Fruit fly (Drosophila melanogaster) whole organism, embryonic: ENCODE data around the gene Cyt-c-p.
A peak's percentile ranks its signal among the peaks of the same experiment; 100 is the strongest.

ENCODE experiments used
- CG10543 ChIP-seq: fragments of 200-800 bp; sonication (Bioruptor generic); optimal IDR thresholded peaks from 3 replicates; lab custom pipeline; 2017; ENCODE audit warnings: missing biosample characterization, mild to moderate bottlenecking, missing genetic modification characterization, moderate library complexity
- CG11093 ChIP-seq: fragments of 200-800 bp; sonication (Bioruptor generic); IDR thresholded peaks from 3 replicates; pipeline ENCODE4 v1.3.6; 2022; ENCODE audit warnings: missing biosample characterization, missing genetic modification characterization
- CG12391 ChIP-seq: fragments of 200-800 bp; sonication (Bioruptor generic); optimal IDR thresholded peaks from 3 replicates; lab custom pipeline; 2018; ENCODE audit warnings: missing biosample characterization, mild to moderate bottlenecking, missing genetic modification characterization, moderate library complexity
- CG12659 ChIP-seq: fragments of 200-800 bp; sonication (Bioruptor generic); optimal IDR thresholded peaks from 3 replicates; lab custom pipeline; 2017; ENCODE audit warnings: mild to moderate bottlenecking, missing biosample characterization, missing genetic modification reagents, missing genetic modification characterization
- CG14860 ChIP-seq: fragments of 200-800 bp; sonication (Bioruptor generic); IDR thresholded peaks from 3 replicates; pipeline ENCODE4 v1.3.6; 2022; ENCODE audit warnings: missing biosample characterization, missing genetic modification characterization; ENCODE audit not compliant: partially characterized antibody
- CG15479 ChIP-seq: fragments of 200-800 bp; sonication (Bioruptor generic); optimal IDR thresholded peaks from 3 replicates; lab custom pipeline; 2019; ENCODE audit warnings: missing biosample characterization, mild to moderate bottlenecking, missing genetic modification characterization, moderate library complexity
- CG1603 ChIP-seq: fragments of 200-800 bp; sonication (Bioruptor generic); optimal IDR thresholded peaks from 2 replicates; lab custom pipeline; 2019; ENCODE audit warnings: missing biosample characterization, mild to moderate bottlenecking, missing genetic modification characterization, moderate library complexity
- CG2712 ChIP-seq: fragments of 200-800 bp; optimal IDR thresholded peaks from 3 replicates; lab custom pipeline; 2019; ENCODE audit warnings: missing biosample characterization, mild to moderate bottlenecking, missing genetic modification characterization, moderate library complexity
- CG30020 ChIP-seq: fragments of 200-800 bp; optimal IDR thresholded peaks from 2 replicates; lab custom pipeline; 2019; ENCODE audit warnings: missing biosample characterization, mild to moderate bottlenecking, missing genetic modification characterization, moderate library complexity
- CG31388 ChIP-seq: fragments of 200-800 bp; sonication (Bioruptor generic); optimal IDR thresholded peaks from 2 replicates; lab custom pipeline; 2016; ENCODE audit warnings: missing biosample characterization, missing genetic modification characterization
- CG31441 ChIP-seq: fragments of 200-800 bp; sonication (Bioruptor generic); IDR thresholded peaks from 2 replicates; pipeline ENCODE4 v1.3.6; 2022; ENCODE audit warnings: missing biosample characterization, missing genetic modification characterization
- CG3995 ChIP-seq: fragments of 200-800 bp; sonication (Bioruptor generic); optimal IDR thresholded peaks from 3 replicates; lab custom pipeline; 2016; ENCODE audit warnings: missing biosample characterization, missing genetic modification characterization
- CG6272 ChIP-seq: fragments of 200-800 bp; sonication (Bioruptor generic); IDR thresholded peaks from 2 replicates; pipeline ENCODE4 v1.3.6; 2022; ENCODE audit warnings: missing biosample characterization, missing genetic modification characterization
- CG7745 ChIP-seq: fragments of 200-800 bp; sonication (Bioruptor generic); optimal IDR thresholded peaks from 2 replicates; lab custom pipeline; 2018; ENCODE audit warnings: missing biosample characterization, mild to moderate bottlenecking, missing genetic modification characterization, moderate library complexity
- CG7839 ChIP-seq: fragments of 200-800 bp; sonication (Bioruptor generic); optimal IDR thresholded peaks from 3 replicates; lab custom pipeline; 2018; ENCODE audit warnings: missing biosample characterization, mild to moderate bottlenecking, missing genetic modification characterization, moderate library complexity
- CG9932 ChIP-seq: fragments of 200-800 bp; sonication (Bioruptor generic); IDR thresholded peaks from 2 replicates; pipeline ENCODE4 v1.3.6; 2022; ENCODE audit warnings: missing biosample characterization, missing genetic modification characterization
- CkIIα-i1 ChIP-seq: fragments of 200-800 bp; sonication (Bioruptor generic); IDR thresholded peaks from 2 replicates; pipeline ENCODE4 v1.3.6; 2022; ENCODE audit warnings: missing biosample characterization, missing genetic modification characterization
- E2f1 ChIP-seq: fragments of 200-800 bp; sonication (Bioruptor generic); IDR thresholded peaks from 2 replicates; pipeline ENCODE4 v1.3.6; 2022; ENCODE audit warnings: missing biosample characterization, missing genetic modification characterization
- Hmr ChIP-seq: fragments of 200-800 bp; sonication (Bioruptor generic); optimal IDR thresholded peaks from 3 replicates; lab custom pipeline; 2017; ENCODE audit warnings: mild to moderate bottlenecking, missing biosample characterization, missing genetic modification reagents, missing genetic modification characterization
- Jarid2 ChIP-seq: fragments of 200-800 bp; sonication (Bioruptor generic); optimal IDR thresholded peaks from 3 replicates; lab custom pipeline; 2017; ENCODE audit warnings: mild to moderate bottlenecking, missing biosample characterization, missing genetic modification reagents, missing genetic modification characterization
- Lhr ChIP-seq: fragments of 200-800 bp; sonication (Bioruptor generic); optimal IDR thresholded peaks from 3 replicates; lab custom pipeline; 2017; ENCODE audit warnings: mild to moderate bottlenecking, missing biosample characterization, missing genetic modification reagents, missing genetic modification characterization
- Med ChIP-seq: fragments of 200-800 bp; sonication (Bioruptor generic); peaks from one replicate; lab custom pipeline; 2016; ENCODE audit warnings: missing biosample characterization, missing genetic modification characterization, mild to moderate bottlenecking, inconsistent platforms, moderate library complexity
- Myb ChIP-seq: fragments of 200-800 bp; sonication (Bioruptor generic); optimal IDR thresholded peaks from 2 replicates; lab custom pipeline; 2016; ENCODE audit warnings: missing biosample characterization, missing genetic modification characterization
- Scr ChIP-seq: fragments of 200-800 bp; sonication (Bioruptor generic); IDR thresholded peaks from 2 replicates; pipeline ENCODE4 v1.3.6; 2022; ENCODE audit warnings: missing biosample characterization, missing genetic modification characterization; ENCODE audit not compliant: partially characterized antibody
- ato ChIP-seq: fragments of 200-800 bp; sonication (Bioruptor generic); IDR thresholded peaks from 2 replicates; pipeline ENCODE4 v1.3.6; 2022; ENCODE audit warnings: missing biosample characterization, missing genetic modification characterization; ENCODE audit not compliant: partially characterized antibody
- bigmax ChIP-seq: fragments of 200-800 bp; sonication (Bioruptor generic); optimal IDR thresholded peaks from 2 replicates; lab custom pipeline; 2018; ENCODE audit warnings: missing biosample characterization, mild to moderate bottlenecking, missing genetic modification characterization
- ci ChIP-seq: fragments of 200-800 bp; sonication (Bioruptor generic); IDR thresholded peaks from 3 replicates; pipeline ENCODE4 v1.3.6; 2022; ENCODE audit warnings: missing biosample characterization, missing genetic modification characterization
- dm ChIP-seq: fragments of 200-800 bp; sonication (Bioruptor generic); optimal IDR thresholded peaks from 3 replicates; lab custom pipeline; 2016; ENCODE audit warnings: missing biosample characterization, missing genetic modification characterization
- fd102C ChIP-seq: fragments of 200-800 bp; sonication (Bioruptor generic); optimal IDR thresholded peaks from 2 replicates; lab custom pipeline; 2018; ENCODE audit warnings: missing biosample characterization, mild to moderate bottlenecking, missing genetic modification characterization, moderate library complexity
- gfzf ChIP-seq: fragments of 200-800 bp; sonication (Bioruptor generic); optimal IDR thresholded peaks from 2 replicates; lab custom pipeline; 2016; ENCODE audit warnings: missing biosample characterization, mild to moderate bottlenecking, missing genetic modification characterization, moderate library complexity
- hbn ChIP-seq: fragments of 200-800 bp; sonication (Bioruptor generic); IDR thresholded peaks from 2 replicates; pipeline ENCODE4 v1.3.6; 2022; ENCODE audit warnings: missing biosample characterization, missing genetic modification characterization; ENCODE audit not compliant: partially characterized antibody
- knrl ChIP-seq: fragments of 200-800 bp; sonication (Bioruptor generic); IDR thresholded peaks from 3 replicates; pipeline ENCODE4 v1.3.6; 2022; ENCODE audit warnings: missing biosample characterization, missing genetic modification characterization; ENCODE audit not compliant: partially characterized antibody
- nau ChIP-seq: fragments of 200-800 bp; sonication (Bioruptor generic); optimal IDR thresholded peaks from 3 replicates; lab custom pipeline; 2017; ENCODE audit warnings: missing biosample characterization, mild to moderate bottlenecking, missing genetic modification characterization, missing genetic modification reagents
- phol ChIP-seq: fragments of 200-800 bp; sonication (Bioruptor generic); optimal IDR thresholded peaks from 3 replicates; lab custom pipeline; 2018; ENCODE audit warnings: missing biosample characterization, mild to moderate bottlenecking, missing genetic modification characterization, moderate library complexity
- row ChIP-seq: fragments of 200-800 bp; sonication (Bioruptor generic); IDR thresholded peaks from 3 replicates; pipeline ENCODE4 v1.3.6; 2022; ENCODE audit warnings: missing biosample characterization, missing genetic modification characterization
- sisA ChIP-seq: fragments of 200-800 bp; sonication (Bioruptor generic); IDR thresholded peaks from 2 replicates; pipeline ENCODE4 v1.3.6; 2022; ENCODE audit warnings: missing biosample characterization, missing genetic modification characterization
- sna ChIP-seq: fragments of 200-800 bp; sonication (Bioruptor generic); IDR thresholded peaks from 2 replicates; pipeline ENCODE4 v1.3.6; 2022; ENCODE audit warnings: missing biosample characterization, missing genetic modification characterization; ENCODE audit not compliant: partially characterized antibody
- stwl ChIP-seq: fragments of 200-800 bp; sonication (Bioruptor generic); optimal IDR thresholded peaks from 3 replicates; lab custom pipeline; 2018; ENCODE audit warnings: missing biosample characterization, mild to moderate bottlenecking, missing genetic modification characterization, moderate library complexity
- tna ChIP-seq: fragments of 200-800 bp; sonication (Bioruptor generic); IDR thresholded peaks from 2 replicates; pipeline ENCODE4 v1.3.6; 2022; ENCODE audit warnings: missing biosample characterization, missing genetic modification characterization; ENCODE audit not compliant: partially characterized antibody
- trem ChIP-seq: fragments of 200-800 bp; optimal IDR thresholded peaks from 3 replicates; lab custom pipeline; 2019; ENCODE audit warnings: missing biosample characterization, mild to moderate bottlenecking, missing genetic modification characterization, moderate library complexity
- zen ChIP-seq: fragments of 200-800 bp; sonication (Bioruptor generic); optimal IDR thresholded peaks from 3 replicates; lab custom pipeline; 2018; ENCODE audit warnings: missing biosample characterization, mild to moderate bottlenecking, missing genetic modification characterization, moderate library complexity

Cyt-c-p gene

dm6 chr2L:16679817-16680683 lies 39.7 kb upstream of the Cyt-c-p start, which contains the start of the genes grp and squ (continued):
- TF ChIP-seq row (GFP tag; lab: Robert Waterston, UW), result peak; percentile 74
- TF ChIP-seq Jarid2 (GFP tag; lab: Kevin White, UChicago), result peak; percentile 54
- no peak for TF ChIP-seq sisA
- peak; percentile 99 for TF ChIP-seq CG3995 (GFP tag; lab: Kevin White, UChicago)
- peak; percentile 94 for TF ChIP-seq bigmax
- peak; percentile 17 for TF ChIP-seq trem (tag; lab: Kevin White, UChicago)
- peak; percentile 17 for TF ChIP-seq CG7839 (tag; lab: Kevin White, UChicago)
- TF ChIP-seq dm, result peak; percentile 9
- TF ChIP-seq CG1603, result peak; percentile 65
- peak; percentile 31 for TF ChIP-seq phol (tag; lab: Kevin White, UChicago)
- TF ChIP-seq tna (GFP tag; lab: Robert Waterston, UW), result peak; percentile 99
- peak; percentile 94 for TF ChIP-seq Scr (GFP tag; lab: Robert Waterston, UW)
- peak; percentile 9; the same call in 1 of the 2 replicates for TF ChIP-seq CkIIα-i1 (GFP tag; lab: Robert Waterston, UW)
- peak; percentile 97 for TF ChIP-seq CG14860 (GFP tag; lab: Robert Waterston, UW)
- TF ChIP-seq stwl (tag; lab: Kevin White, UChicago), result peak; percentile 76
- TF ChIP-seq CG6272 (GFP tag; lab: Robert Waterston, UW), result peak; percentile 26; the same call in 1 of the 2 replicates
- no peak for TF ChIP-seq CG31388 (GFP tag; lab: Kevin White, UChicago)
- TF ChIP-seq CG10543 (GFP tag; lab: Kevin White, UChicago), result peak; percentile 27
- TF ChIP-seq CG7745 (tag; lab: Kevin White, UChicago), result peak; percentile 61
- TF ChIP-seq ato (GFP tag; lab: Robert Waterston, UW), result peak; percentile 96
- peak; percentile 96 for TF ChIP-seq Myb (GFP tag; lab: Kevin White, UChicago)
- peak; percentile 92 for TF ChIP-seq knrl (GFP tag; lab: Robert Waterston, UW)
- peak; percentile 45 for TF ChIP-seq zen (tag; lab: Kevin White, UChicago)
- TF ChIP-seq CG2712 (tag; lab: Kevin White, UChicago), result peak; percentile 32
- peak; percentile 91 for TF ChIP-seq sna (GFP tag; lab: Robert Waterston, UW)
- peak; percentile 29; the same call in 1 of the 3 replicates for TF ChIP-seq ci (GFP tag; lab: Robert Waterston, UW)
- TF ChIP-seq CG9932, result peak; percentile 66
- peak; percentile 39 for TF ChIP-seq CG30020 (tag; lab: Kevin White, UChicago)
- peak; percentile 83 for TF ChIP-seq gfzf
- peak; percentile 15 for TF ChIP-seq nau
- peak; percentile 77 for TF ChIP-seq CG31441 (GFP tag; lab: Robert Waterston, UW)
- no peak for TF ChIP-seq fd102C (GFP tag; lab: Kevin White, UChicago)
- TF ChIP-seq CG12659 (GFP tag; lab: Kevin White, UChicago), result peak; percentile 58
- TF ChIP-seq CG11093, result no peak
- TF ChIP-seq Med (GFP tag; lab: Kevin White, UChicago), result peak; percentile 80
- TF ChIP-seq Hmr (GFP tag; lab: Kevin White, UChicago), result peak; percentile 18
- peak; percentile 84 for TF ChIP-seq CG15479 (GFP tag; lab: Kevin White, UChicago)
- no peak for TF ChIP-seq CG12391
- peak; percentile 86 for TF ChIP-seq hbn
- TF ChIP-seq E2f1 (GFP tag; lab: Robert Waterston, UW), result peak; percentile 39; the same call in 1 of the 2 replicates
- TF ChIP-seq Lhr (GFP tag; lab: Kevin White, UChicago), result peak; percentile 22
- TF ChIP-seq, all 482 proteins: peak for 123
